Worm (Caenorhabditis elegans) whole organism, L1 larva: ENCODE measurements around the gene C37C3.11.
A peak's percentile ranks its signal among the peaks of the same experiment; 100 is the strongest.

Source experiments
- C16A3.4 ChIP-seq: fragments of 150-350 bp; optimal IDR thresholded peaks from 2 replicates; lab custom pipeline; 2014; ENCODE audit warnings: missing biosample characterization, missing genetic modification characterization
- F16B12.6 ChIP-seq: fragments of 150-350 bp; optimal IDR thresholded peaks from 2 replicates; lab custom pipeline; 2014; ENCODE audit warnings: missing biosample characterization, missing genetic modification characterization
- Y116A8C.19 ChIP-seq: sonication (generic microtip); optimal IDR thresholded peaks from 2 replicates; lab custom pipeline; 2016; ENCODE audit warnings: missing compliant biosample characterization, missing genetic modification characterization, borderline replicate concordance
- aha-1 ChIP-seq: fragments of 150-350 bp; optimal IDR thresholded peaks from 2 replicates; lab custom pipeline; 2014; ENCODE audit warnings: missing biosample characterization, missing genetic modification characterization
- alr-1 ChIP-seq: fragments of 200-800 bp; sonication (Bioruptor generic); optimal IDR thresholded peaks from 2 replicates; lab custom pipeline; 2018; ENCODE audit warnings: borderline replicate concordance, mild to moderate bottlenecking, missing genetic modification characterization, missing compliant biosample characterization
- ama-1 ChIP-seq: fragments of 150-350 bp; optimal IDR thresholded peaks from 2 replicates; lab custom pipeline; 2014
- dsc-1 ChIP-seq: sonication (generic microtip); optimal IDR thresholded peaks from 2 replicates; lab custom pipeline; 2016; ENCODE audit warnings: mild to moderate bottlenecking, missing genetic modification characterization, missing compliant biosample characterization
- efl-1 ChIP-seq, 4 experiments: fragments of 150-350 bp; optimal IDR thresholded peaks in 3 of 4; peaks in 1 of 4; 1 replicate in 1 of 4; 2 replicates in 3 of 4; lab custom pipeline; 2014; ENCODE audit warnings: missing biosample characterization in 2 of 4, missing genetic modification characterization in 2 of 4, missing genetic modification reagents in 2 of 4
- fkh-10 ChIP-seq: sonication (generic microtip); optimal IDR thresholded peaks from 2 replicates; lab custom pipeline; 2017; ENCODE audit warnings: missing biosample characterization, missing genetic modification reagents, missing genetic modification characterization
- fkh-8 ChIP-seq: sonication (generic microtip); optimal IDR thresholded peaks from 2 replicates; lab custom pipeline; 2016; ENCODE audit warnings: mild to moderate bottlenecking, missing genetic modification characterization, missing compliant biosample characterization
- fos-1 ChIP-seq: fragments of 150-350 bp; optimal IDR thresholded peaks from 2 replicates; lab custom pipeline; 2014; ENCODE audit warnings: missing biosample characterization, missing genetic modification characterization
- hlh-17 ChIP-seq: fragments of 200-800 bp; sonication (Bioruptor generic); optimal IDR thresholded peaks from 2 replicates; lab custom pipeline; 2018; ENCODE audit warnings: missing genetic modification characterization, mild to moderate bottlenecking, missing compliant biosample characterization, moderate library complexity, borderline replicate concordance
- hlh-4 ChIP-seq: sonication (generic microtip); optimal IDR thresholded peaks from 2 replicates; lab custom pipeline; 2016; ENCODE audit warnings: mild to moderate bottlenecking, missing genetic modification characterization, missing compliant biosample characterization
- isw-1 ChIP-seq: fragments of 200-800 bp; sonication (Bioruptor generic); IDR thresholded peaks from 2 replicates; pipeline ENCODE4 v1.3.6; 2022; ENCODE audit warnings: missing genetic modification characterization, missing compliant biosample characterization
- lin-13 ChIP-seq: fragments of 150-350 bp; optimal IDR thresholded peaks from 2 replicates; lab custom pipeline; 2014; ENCODE audit warnings: missing biosample characterization, missing genetic modification reagents, missing genetic modification characterization
- lin-35 ChIP-seq, 2 experiments: fragments of 150-350 bp; optimal IDR thresholded peaks; 2 replicates each; lab custom pipeline; 2014; ENCODE audit warnings: missing biosample characterization in 2 of 2, missing genetic modification characterization in 2 of 2, missing genetic modification reagents in 2 of 2
- lin-39 ChIP-seq: fragments of 150-350 bp; optimal IDR thresholded peaks from 2 replicates; lab custom pipeline; 2014; ENCODE audit warnings: missing biosample characterization, missing genetic modification reagents, missing genetic modification characterization
- lir-3 ChIP-seq: sonication (generic microtip); optimal IDR thresholded peaks from 2 replicates; lab custom pipeline; 2016; ENCODE audit warnings: mild to moderate bottlenecking, missing genetic modification characterization, moderate library complexity, missing compliant biosample characterization; ENCODE audit not compliant: poor library complexity
- mep-1 ChIP-seq: fragments of 150-350 bp; optimal IDR thresholded peaks from 2 replicates; lab custom pipeline; 2014; ENCODE audit warnings: missing biosample characterization, missing genetic modification characterization
- nhr-11 ChIP-seq: fragments of 150-350 bp; optimal IDR thresholded peaks from 2 replicates; lab custom pipeline; 2014; ENCODE audit warnings: missing biosample characterization, missing genetic modification characterization
- nhr-19 ChIP-seq: fragments of 200-800 bp; sonication (Bioruptor generic); conservative IDR thresholded peaks from 2 replicates; pipeline ENCODE4 v1.3.6; 2022; ENCODE audit warnings: missing genetic modification characterization, missing compliant biosample characterization
- nhr-20 ChIP-seq: sonication (generic microtip); optimal IDR thresholded peaks from 2 replicates; lab custom pipeline; 2016; ENCODE audit warnings: mild to moderate bottlenecking, missing genetic modification characterization, missing compliant biosample characterization
- nhr-237 ChIP-seq: fragments of 150-350 bp; optimal IDR thresholded peaks from 2 replicates; lab custom pipeline; 2014; ENCODE audit warnings: missing biosample characterization, missing genetic modification characterization
- nhr-28 ChIP-seq: fragments of 150-350 bp; optimal IDR thresholded peaks from 2 replicates; lab custom pipeline; 2014; ENCODE audit warnings: missing biosample characterization, missing genetic modification characterization
- nhr-47 ChIP-seq: sonication (generic microtip); optimal IDR thresholded peaks from 2 replicates; lab custom pipeline; 2016; ENCODE audit warnings: mild to moderate bottlenecking, missing genetic modification characterization, moderate library complexity, missing compliant biosample characterization
- nhr-71 ChIP-seq: sonication (generic microtip); optimal IDR thresholded peaks from 2 replicates; lab custom pipeline; 2016; ENCODE audit warnings: mild to moderate bottlenecking, missing genetic modification characterization, moderate library complexity, missing compliant biosample characterization
- nhr-84 ChIP-seq: sonication (generic microtip); optimal IDR thresholded peaks from 2 replicates; lab custom pipeline; 2017; ENCODE audit warnings: missing biosample characterization, missing genetic modification characterization
- pag-3 ChIP-seq: sonication (generic microtip); optimal IDR thresholded peaks from 2 replicates; lab custom pipeline; 2017; ENCODE audit warnings: missing genetic modification characterization, mild to moderate bottlenecking, missing compliant biosample characterization, antibody characterized with exemption, borderline replicate concordance; ENCODE audit not compliant: insufficient read depth
- rnt-1 ChIP-seq: sonication (generic microtip); optimal IDR thresholded peaks from 2 replicates; lab custom pipeline; 2016; ENCODE audit warnings: mild to moderate bottlenecking, missing genetic modification characterization, moderate library complexity, missing compliant biosample characterization
- sox-4 ChIP-seq: sonication (generic microtip); optimal IDR thresholded peaks from 2 replicates; lab custom pipeline; 2016; ENCODE audit warnings: missing genetic modification characterization, missing compliant biosample characterization
- sptf-1 ChIP-seq: fragments of 150-350 bp; optimal IDR thresholded peaks from 2 replicates; lab custom pipeline; 2014; ENCODE audit warnings: missing biosample characterization, missing genetic modification characterization
- sup-37 ChIP-seq: fragments of 200-800 bp; sonication (Bioruptor generic); optimal IDR thresholded peaks from 2 replicates; lab custom pipeline; 2018; ENCODE audit warnings: mild to moderate bottlenecking, missing genetic modification characterization, missing compliant biosample characterization
- swsn-7 ChIP-seq: sonication (generic microtip); optimal IDR thresholded peaks from 2 replicates; lab custom pipeline; 2016; ENCODE audit warnings: missing genetic modification characterization, missing compliant biosample characterization
- unc-62 ChIP-seq: fragments of 150-350 bp; optimal IDR thresholded peaks from 2 replicates; lab custom pipeline; 2014; ENCODE audit warnings: missing biosample characterization, missing genetic modification reagents, missing genetic modification characterization
- unc-86 ChIP-seq: sonication (generic microtip); optimal IDR thresholded peaks from 2 replicates; lab custom pipeline; 2016; ENCODE audit warnings: missing genetic modification characterization, missing compliant biosample characterization
- zag-1 ChIP-seq: fragments of 150-350 bp; optimal IDR thresholded peaks from 2 replicates; lab custom pipeline; 2014; ENCODE audit warnings: missing biosample characterization, missing genetic modification characterization
- ztf-11 ChIP-seq, 2 experiments: sonication (generic microtip); optimal IDR thresholded peaks; 2 replicates each; lab custom pipeline; 2016 to 2017; ENCODE audit warnings: missing genetic modification characterization in 2 of 2, missing biosample characterization in 1 of 2, missing compliant biosample characterization in 1 of 2
- ztf-4 ChIP-seq: fragments of 150-350 bp; optimal IDR thresholded peaks from 2 replicates; lab custom pipeline; 2014; ENCODE audit warnings: missing biosample characterization, missing genetic modification characterization

Gene C37C3.11

DNA sequence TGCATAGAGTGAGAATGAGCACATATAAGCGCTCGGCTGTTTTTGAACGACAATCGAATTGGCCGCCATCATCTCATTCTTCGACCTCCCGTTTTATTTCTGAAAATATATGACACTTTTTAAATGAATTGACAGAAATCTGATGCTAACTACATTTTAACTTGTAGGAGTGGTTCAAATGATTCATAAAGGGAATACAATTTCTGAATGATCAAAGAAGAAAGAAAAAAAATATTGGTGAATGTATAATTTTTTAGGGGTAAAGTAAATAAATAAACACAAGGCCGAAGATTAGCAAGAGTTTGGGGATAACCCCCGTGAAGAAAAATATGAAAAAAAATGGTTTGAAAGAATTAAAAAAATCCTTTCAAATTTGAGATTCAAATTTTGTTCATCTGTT is at the start of gene C37C3.11:
Gene C37C3.11, minus strand, starts transcription at position 101 of the 400 bp plus-strand sequence.
- no peak for TF ChIP-seq nhr-237 (tag; lab: Kevin White, UChicago)
- TF ChIP-seq unc-86 (tag; lab: Kevin White, UChicago): no peak
- no peak for TF ChIP-seq fkh-8 (tag; lab: Kevin White, UChicago)
- TF ChIP-seq hlh-17 (GFP tag; lab: Kevin White, UChicago): no peak
- TF ChIP-seq nhr-28: no peak
- no peak for TF ChIP-seq lin-39 (tag; lab: Kevin White, UChicago)
- no peak for TF ChIP-seq rnt-1 (tag; lab: Kevin White, UChicago)
- no peak for TF ChIP-seq dsc-1 (tag; lab: Kevin White, UChicago)
- TF ChIP-seq, all 84 proteins: peak for 0

DNA sequence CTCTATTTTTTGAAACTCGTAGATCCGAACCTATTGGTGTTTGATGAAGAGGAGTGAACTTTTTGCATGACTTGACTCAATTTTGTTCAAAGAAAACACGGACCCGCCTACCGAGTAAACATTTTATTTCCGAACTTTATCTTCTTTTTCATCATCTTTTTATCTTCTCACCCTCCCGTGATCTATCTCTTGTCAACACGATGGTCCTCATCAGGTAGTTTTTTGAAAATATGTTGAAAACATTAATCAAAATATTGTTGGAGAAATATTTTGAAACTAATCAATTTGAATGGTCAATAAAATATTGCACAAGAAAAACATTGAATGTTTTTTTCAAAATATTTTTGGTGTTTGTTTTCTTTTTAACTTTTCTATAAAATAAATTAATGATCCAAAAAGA is 43.9 kb upstream of the C37C3.11 start:
- TF ChIP-seq ztf-4: no peak
- no peak for TF ChIP-seq aha-1
- no peak for TF ChIP-seq dsc-1 (tag; lab: Kevin White, UChicago)
- no peak for TF ChIP-seq lin-35 (GFP tag; optimal IDR thresholded peaks at IDR 0.05; lab: Kevin White, UChicago)
- TF ChIP-seq efl-1 (optimal IDR thresholded peaks at IDR 0.05; lab: Kevin White, UChicago): no peak
- no peak for TF ChIP-seq efl-1 (GFP tag; optimal IDR thresholded peaks at IDR 0.05 in 1 of 2; lab: Kevin White, UChicago)
- TF ChIP-seq nhr-84 (tag; lab: Kevin White, UChicago): no peak
- no peak for TF ChIP-seq sup-37 (GFP tag; lab: Kevin White, UChicago)

DNA sequence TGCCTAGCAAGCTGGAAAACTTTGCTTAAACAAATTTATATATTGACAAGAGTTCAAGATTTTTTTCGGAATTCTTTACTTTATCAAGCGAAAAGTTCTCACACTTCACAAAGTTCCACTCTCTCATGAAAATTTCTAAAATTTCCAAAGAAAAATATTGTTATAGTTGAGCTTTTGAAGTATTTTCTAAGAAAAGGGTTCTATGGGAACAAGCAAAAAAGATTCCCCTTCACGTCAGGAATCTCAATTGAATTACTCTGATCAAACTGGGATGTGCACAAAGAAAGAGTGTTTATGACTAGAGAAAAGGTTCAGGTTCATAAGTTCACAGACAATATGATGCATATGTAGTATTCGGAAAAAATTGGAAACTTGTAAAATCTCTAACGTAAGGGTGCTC is 39.8 kb upstream of the C37C3.11 start:
- no peak for TF ChIP-seq fkh-8 (tag; lab: Kevin White, UChicago)
- no peak for TF ChIP-seq zag-1 (tag; lab: Kevin White, UChicago)
- no peak for TF ChIP-seq unc-62 (GFP tag; lab: Kevin White, UChicago)
- no peak for TF ChIP-seq C16A3.4 (tag; lab: Kevin White, UChicago)
- TF ChIP-seq sptf-1 (tag; lab: Kevin White, UChicago): no peak
- TF ChIP-seq ztf-11 (tag; optimal IDR thresholded peaks at IDR 0.05; lab: Kevin White, UChicago): no peak
- no peak for TF ChIP-seq nhr-20 (tag; lab: Kevin White, UChicago)
- no peak for TF ChIP-seq isw-1 (GFP tag; lab: Robert Waterston, UW)
- no peak for TF ChIP-seq pag-3 (tag; lab: Kevin White, UChicago)
- TF ChIP-seq alr-1 (tag; lab: Kevin White, UChicago): no peak
- no peak for TF ChIP-seq ama-1 (lab: Kevin White, UChicago)
- TF ChIP-seq unc-86 (tag; lab: Kevin White, UChicago): no peak
- TF ChIP-seq nhr-47 (tag; lab: Kevin White, UChicago): no peak
- no peak for TF ChIP-seq nhr-11 (tag; lab: Kevin White, UChicago)
- no peak for TF ChIP-seq F16B12.6 (tag; lab: Kevin White, UChicago)
- no peak for TF ChIP-seq nhr-19 (GFP tag; lab: Robert Waterston, UW)
- TF ChIP-seq fos-1 (tag; lab: Kevin White, UChicago): no peak
- TF ChIP-seq lin-39 (tag; lab: Kevin White, UChicago): no peak
- no peak for TF ChIP-seq lir-3 (tag; lab: Kevin White, UChicago)

DNA sequence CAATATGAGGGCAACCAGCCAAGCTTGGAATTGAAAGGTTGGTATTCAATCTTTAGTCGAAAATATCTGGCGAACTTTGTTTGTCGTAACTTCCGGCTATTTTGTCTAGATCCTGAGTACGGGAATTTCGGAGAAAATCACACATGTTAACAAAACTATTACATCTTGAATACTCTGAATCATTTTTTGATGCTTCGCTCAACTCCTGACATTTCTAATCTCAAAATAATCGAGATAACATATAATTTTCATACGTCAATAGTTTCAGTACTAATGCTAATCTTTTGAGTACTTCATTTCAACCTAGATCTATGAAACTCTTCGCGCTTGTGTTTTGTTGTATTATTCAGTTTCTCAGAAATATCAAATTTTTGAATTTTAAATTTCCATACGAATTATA is 36.7 kb upstream of the C37C3.11 start:
- no peak for TF ChIP-seq swsn-7 (tag; lab: Kevin White, UChicago)
- TF ChIP-seq sox-4 (tag; lab: Kevin White, UChicago): peak; percentile 47
- peak; percentile 25 for TF ChIP-seq nhr-11 (tag; lab: Kevin White, UChicago)
- peak; percentile 63 for TF ChIP-seq nhr-71
- no peak for TF ChIP-seq hlh-4 (tag; lab: Kevin White, UChicago)
- TF ChIP-seq dsc-1 (tag; lab: Kevin White, UChicago): peak; percentile 43
- TF ChIP-seq mep-1 (tag; lab: Kevin White, UChicago): no peak
- TF ChIP-seq fkh-8 (tag; lab: Kevin White, UChicago): peak; percentile 78
- TF ChIP-seq Y116A8C.19 (tag; lab: Kevin White, UChicago): no peak
- TF ChIP-seq nhr-47 (tag; lab: Kevin White, UChicago): peak; percentile 9
- TF ChIP-seq lin-13: no peak
- no peak for TF ChIP-seq fkh-10
